Worm (Caenorhabditis elegans): ENCODE results near the gene Y14H12B.2.

DNA sequence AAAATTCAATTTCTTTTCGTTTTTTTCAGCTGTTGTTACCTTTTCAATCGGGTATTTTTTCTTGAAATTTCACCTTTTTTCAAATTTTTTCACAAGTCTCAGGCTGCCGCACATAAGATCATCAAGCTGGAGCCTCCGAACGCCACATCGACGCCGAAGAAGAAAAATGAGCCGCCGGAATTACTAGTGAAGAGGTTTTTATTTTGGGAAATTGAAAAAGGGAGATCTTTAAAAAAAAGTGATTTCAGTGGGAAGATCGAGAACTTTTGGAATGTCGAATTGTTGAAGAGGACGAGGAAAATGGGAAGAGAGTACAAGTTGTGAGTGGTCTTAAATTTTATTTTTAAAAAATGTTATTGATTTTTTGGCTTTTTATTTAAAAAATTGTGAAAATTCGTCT, 16.5 kb upstream of the Y14H12B.2 start, which contains the start of gene sea-2:
- TF ChIP-seq Y56A3A.18 (GFP tag; IDR thresholded peaks at IDR 0.05) (no peak), nhr-90 (tag; optimal IDR thresholded peaks at IDR 0.05) (no peak), mes-4 (tag; optimal IDR thresholded peaks at IDR 0.05) (no peak), ceh-40 (GFP tag; IDR thresholded peaks at IDR 0.05) (no peak), D2030.7 (GFP tag; IDR thresholded peaks at IDR 0.05) (no peak)

Data from whole organism, young adult.